Worm (Caenorhabditis elegans): ENCODE results near the gene Y46H3C.5.
"Not testable (repeated sequence)": the region's sequence is repeated elsewhere in the genome, so short reads cannot be mapped to it uniquely, and the experiment has no call there.

Y46H3C.5 gene

DNA sequence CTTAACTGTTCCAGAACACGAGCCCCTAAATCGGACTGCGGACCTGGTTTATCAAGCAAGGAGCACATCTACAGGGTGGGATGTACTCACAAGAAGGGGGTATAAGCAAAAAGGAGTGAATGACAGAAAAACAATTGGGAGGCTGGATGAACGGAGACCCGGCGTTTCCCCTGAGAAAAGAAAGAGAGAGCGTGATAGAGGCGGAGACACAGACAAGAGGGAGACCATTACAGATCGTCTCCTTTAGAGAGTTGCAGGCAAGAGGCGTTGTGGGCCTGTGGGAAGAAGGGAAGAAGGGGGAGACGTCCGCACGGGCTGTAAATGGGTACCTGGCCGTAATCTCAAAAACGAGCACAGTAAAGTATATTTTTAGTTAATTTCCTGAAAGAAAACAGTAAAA is 1.6 kb upstream of the Y46H3C.5 start, which contains the start of gene Y46H3C.7:
Gene Y46H3C.7, minus strand, starts transcription at position 147 of the 400 bp plus-strand sequence.
- not testable (repeated sequence) for TF ChIP-seq pqm-1, K02D7.2, nhr-11 (tag; optimal IDR thresholded peaks at IDR 0.05)

DNA sequence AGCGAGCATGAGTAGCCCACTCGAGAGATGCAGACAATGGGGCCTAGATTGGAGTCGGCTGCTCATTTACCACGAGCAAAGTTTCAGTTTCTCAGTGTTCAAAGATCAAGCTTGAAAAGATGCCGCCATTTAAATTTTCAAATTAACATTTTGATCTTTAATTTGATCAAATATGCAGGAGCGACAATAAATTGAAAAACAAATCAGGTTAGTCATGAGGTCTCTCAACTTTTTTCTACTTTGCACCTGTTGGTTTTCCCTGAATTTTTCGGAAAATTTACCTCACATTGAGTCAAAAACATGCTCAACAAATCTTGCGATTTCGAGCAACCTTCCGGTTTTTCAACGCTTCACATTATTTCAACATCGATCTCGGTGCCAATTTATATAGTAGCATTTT is 7.0 kb downstream of the Y46H3C.5 start, which contains the start of gene srh-5:
Gene srh-5, plus strand, starts transcription at position 301 of the 400 bp plus-strand sequence.
- TF ChIP-seq pat-9 (tag; optimal IDR thresholded peaks at IDR 0.05): no peak
- no peak for TF ChIP-seq pag-3 (tag; optimal IDR thresholded peaks at IDR 0.05; ENCODE audit: borderline replicate concordance)
- TF ChIP-seq hlh-6 (tag; optimal IDR thresholded peaks at IDR 0.05): no peak
- no peak for TF ChIP-seq ztf-16 (tag; optimal IDR thresholded peaks at IDR 0.05)
- TF ChIP-seq sox-2 (GFP tag; IDR thresholded peaks at IDR 0.05): no peak
- no peak for TF ChIP-seq eyg-1 (tag; optimal IDR thresholded peaks at IDR 0.05)
- no peak for TF ChIP-seq nhr-232 (tag; optimal IDR thresholded peaks at IDR 0.05)
- no peak for TF ChIP-seq fkh-6 (tag; optimal IDR thresholded peaks at IDR 0.05)
- TF ChIP-seq elt-4 (tag; optimal IDR thresholded peaks at IDR 0.05): no peak
- no peak for TF ChIP-seq ceh-45 (GFP tag; IDR thresholded peaks at IDR 0.05)

DNA sequence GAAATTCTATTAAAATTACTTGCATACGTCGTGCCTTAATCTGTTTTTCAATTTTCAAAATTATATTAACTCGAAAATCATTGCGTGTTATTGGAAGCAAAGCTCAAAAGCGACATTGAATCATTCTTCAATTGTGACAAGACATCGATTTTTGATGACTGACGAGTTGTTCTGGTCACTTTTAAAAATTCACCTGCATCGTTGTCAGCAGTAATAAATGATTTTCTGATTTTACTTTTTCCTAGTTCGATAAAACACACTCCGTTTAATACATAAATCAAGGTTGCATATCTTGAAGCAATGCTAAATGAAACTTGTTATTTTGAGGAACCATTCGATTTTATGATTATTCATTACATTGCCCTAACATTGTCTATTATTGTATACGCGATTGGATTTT is 10.0 kb downstream of the Y46H3C.5 start, which contains the start of gene srh-3:
Gene srh-3, plus strand, starts transcription at position 301 of the 400 bp plus-strand sequence.
- TF ChIP-seq T23F11.4 (GFP tag; optimal IDR thresholded peaks at IDR 0.05): no peak
- TF ChIP-seq ztf-16 (tag; optimal IDR thresholded peaks at IDR 0.05): no peak
- no peak for TF ChIP-seq unc-42 (tag; optimal IDR thresholded peaks at IDR 0.05)
- TF ChIP-seq sox-4 (tag; optimal IDR thresholded peaks at IDR 0.05): no peak
- no peak for TF ChIP-seq unc-3 (GFP tag; conservative IDR thresholded peaks at IDR 0.05)
- no peak for TF ChIP-seq unc-3 (tag; optimal IDR thresholded peaks at IDR 0.05)
- no peak for TF ChIP-seq nhr-232 (tag; optimal IDR thresholded peaks at IDR 0.05)
- no peak for TF ChIP-seq pha-2 (tag; optimal IDR thresholded peaks at IDR 0.05)
- no peak for TF ChIP-seq madf-2 (tag; optimal IDR thresholded peaks at IDR 0.05)
- TF ChIP-seq ceh-48 (tag; optimal IDR thresholded peaks at IDR 0.05): no peak
- TF ChIP-seq ceh-14 (tag; optimal IDR thresholded peaks at IDR 0.05): no peak
- no peak for TF ChIP-seq hlh-15 (tag; optimal IDR thresholded peaks at IDR 0.05)
- no peak for TF ChIP-seq pat-9 (tag; optimal IDR thresholded peaks at IDR 0.05)
- TF ChIP-seq K02D7.2 (tag; optimal IDR thresholded peaks at IDR 0.05): no peak
- no peak for TF ChIP-seq ceh-34 (tag; optimal IDR thresholded peaks at IDR 0.05)

DNA sequence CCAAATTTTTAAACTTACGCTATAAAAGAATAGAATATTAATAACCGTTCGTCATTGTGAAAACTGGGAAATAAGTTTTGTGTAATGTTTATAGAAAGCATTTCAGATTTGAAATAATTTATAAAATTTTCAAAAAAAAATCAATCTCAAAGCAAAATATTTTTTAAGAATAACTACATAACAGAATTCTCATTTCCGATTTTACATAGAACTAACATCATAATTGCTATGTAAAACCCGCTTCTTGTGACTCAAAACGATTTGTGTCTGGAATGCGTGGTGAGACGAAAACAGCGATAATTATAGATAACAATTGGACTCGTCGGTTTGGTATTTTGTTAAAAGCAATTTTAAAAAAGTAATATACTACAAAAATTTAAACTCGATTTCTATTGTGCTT is 11.5 kb downstream of the Y46H3C.5 start, which contains the start of gene srw-91:
Gene srw-91, minus strand, starts transcription at position 101 of the 400 bp plus-strand sequence.
- TF ChIP-seq ceh-18 (tag; optimal IDR thresholded peaks at IDR 0.05): no peak
- TF ChIP-seq ceh-19 (GFP tag; optimal IDR thresholded peaks at IDR 0.05): no peak
- no peak for TF ChIP-seq nhr-232 (tag; optimal IDR thresholded peaks at IDR 0.05)
- TF ChIP-seq madf-2 (tag; optimal IDR thresholded peaks at IDR 0.05): no peak
- no peak for TF ChIP-seq fkh-6 (tag; optimal IDR thresholded peaks at IDR 0.05)
- no peak for TF ChIP-seq syd-9 (tag; optimal IDR thresholded peaks at IDR 0.05)

DNA sequence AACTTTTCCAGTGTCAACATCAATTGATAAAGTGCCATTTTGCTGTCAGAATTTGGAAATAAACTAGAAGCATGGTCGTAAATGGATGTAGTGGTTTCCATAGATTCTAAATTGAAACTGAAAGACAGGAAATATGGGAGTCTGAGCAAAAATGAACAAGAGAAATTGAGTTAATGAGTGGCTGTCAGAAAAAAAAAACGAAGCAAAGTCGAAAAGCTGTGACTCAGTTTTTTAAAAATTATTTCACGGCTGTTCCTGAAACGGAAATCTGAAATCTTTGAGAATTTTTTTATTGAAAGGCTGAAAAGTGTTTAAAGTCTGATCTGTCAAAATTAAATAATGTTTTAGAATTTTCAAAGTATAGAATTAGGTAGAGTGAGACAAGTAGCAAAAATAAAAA is 14.1 kb downstream of the Y46H3C.5 start, which contains the start of gene srw-98:
Gene srw-98, minus strand, starts transcription at position 101 of the 400 bp plus-strand sequence.
- TF ChIP-seq ceh-34 (tag; optimal IDR thresholded peaks at IDR 0.05) (no peak), mec-3 (tag; optimal IDR thresholded peaks at IDR 0.05; ENCODE audit: borderline replicate concordance) (no peak), ceh-48 (tag; optimal IDR thresholded peaks at IDR 0.05) (no peak), hlh-30 (tag; optimal IDR thresholded peaks at IDR 0.05; ENCODE audit: insufficient read depth) (no peak), ceh-6 (GFP tag; optimal IDR thresholded peaks at IDR 0.05) (no peak), odd-2 (tag; optimal IDR thresholded peaks at IDR 0.05) (no peak), ceh-19 (GFP tag; optimal IDR thresholded peaks at IDR 0.05) (no peak), pros-1 (tag; optimal IDR thresholded peaks at IDR 0.05) (no peak), nhr-11 (tag; optimal IDR thresholded peaks at IDR 0.05) (no peak), C38D4.7 (GFP tag; optimal IDR thresholded peaks at IDR 0.05) (no peak), sox-2 (GFP tag; IDR thresholded peaks at IDR 0.05) (no peak), unc-86 (tag; optimal IDR thresholded peaks at IDR 0.05) (no peak)
